Fruit fly (Drosophila melanogaster): ENCODE results near the gene promL.

dm6 chr3L:3089012-3089411, 38.5 kb downstream of the promL start:
- TF ChIP-seq insv (optimal IDR thresholded peaks at IDR 0.05) (no peak), Sin3A (optimal IDR thresholded peaks at IDR 0.05) (no peak), psq (optimal IDR thresholded peaks at IDR 0.05) (no peak), h (optimal IDR thresholded peaks at IDR 0.05) (no peak)

Data from Kc167 (cell line).